Fruit fly (Drosophila melanogaster) whole organism, embryonic: ENCODE data around the gene mRpS14.
A peak's percentile ranks its signal among the peaks of the same experiment; 100 is the strongest.

Source experiments
- Abd-B ChIP-seq: fragments of 200-800 bp; sonication (Bioruptor generic); optimal IDR thresholded peaks from 2 replicates; lab custom pipeline; 2018; ENCODE audit warnings: missing biosample characterization, mild to moderate bottlenecking, missing genetic modification characterization, moderate library complexity
- B-H2 ChIP-seq: fragments of 200-800 bp; sonication (Bioruptor generic); optimal IDR thresholded peaks from 2 replicates; lab custom pipeline; 2018; ENCODE audit warnings: missing biosample characterization, mild to moderate bottlenecking, missing genetic modification characterization
- BEAF-32 ChIP-seq: fragments of 200-800 bp; sonication (Bioruptor generic); optimal IDR thresholded peaks from 3 replicates; lab custom pipeline; 2017; ENCODE audit warnings: missing biosample characterization, missing genetic modification characterization, mild to moderate bottlenecking, moderate library complexity, missing genetic modification reagents
- CG10209 ChIP-seq: fragments of 200-800 bp; sonication (Bioruptor generic); optimal IDR thresholded peaks from 3 replicates; lab custom pipeline; 2017; ENCODE audit warnings: missing biosample characterization, mild to moderate bottlenecking, missing genetic modification characterization, missing genetic modification reagents
- CG10654 ChIP-seq: fragments of 200-800 bp; sonication (Bioruptor generic); optimal IDR thresholded peaks from 2 replicates; lab custom pipeline; 2016; ENCODE audit warnings: missing biosample characterization, missing genetic modification characterization
- CG10959 ChIP-seq: fragments of 200-800 bp; sonication (Bioruptor generic); IDR thresholded peaks from 2 replicates; pipeline ENCODE4 v1.3.6; 2022; ENCODE audit warnings: missing biosample characterization, missing genetic modification characterization
- CG11093 ChIP-seq: fragments of 200-800 bp; sonication (Bioruptor generic); IDR thresholded peaks from 3 replicates; pipeline ENCODE4 v1.3.6; 2022; ENCODE audit warnings: missing biosample characterization, missing genetic modification characterization
- CG12071 ChIP-seq: fragments of 200-800 bp; sonication (Bioruptor generic); optimal IDR thresholded peaks from 3 replicates; lab custom pipeline; 2018; ENCODE audit warnings: missing biosample characterization, mild to moderate bottlenecking, missing genetic modification characterization
- CG13894 ChIP-seq: fragments of 200-800 bp; sonication (Bioruptor generic); optimal IDR thresholded peaks from 3 replicates; lab custom pipeline; 2018; ENCODE audit warnings: missing biosample characterization, mild to moderate bottlenecking, missing genetic modification characterization, moderate library complexity
- CG17612 ChIP-seq: fragments of 200-800 bp; sonication (Bioruptor generic); IDR thresholded peaks from 2 replicates; pipeline ENCODE4 v1.3.6; 2022; ENCODE audit warnings: missing biosample characterization, missing genetic modification characterization
- CG1832 ChIP-seq: fragments of 200-800 bp; sonication (Bioruptor generic); optimal IDR thresholded peaks from 2 replicates; lab custom pipeline; 2017; ENCODE audit warnings: missing biosample characterization, mild to moderate bottlenecking, missing genetic modification characterization, inconsistent platforms
- CG18619 ChIP-seq: fragments of 200-800 bp; sonication (Bioruptor generic); optimal IDR thresholded peaks from 3 replicates; lab custom pipeline; 2017; ENCODE audit warnings: missing biosample characterization, mild to moderate bottlenecking, missing genetic modification characterization
- CG2129 ChIP-seq: fragments of 200-800 bp; sonication (Bioruptor generic); IDR thresholded peaks from 2 replicates; pipeline ENCODE4 v1.3.6; 2022; ENCODE audit warnings: missing biosample characterization, missing genetic modification characterization; ENCODE audit not compliant: partially characterized antibody
- CG34224 ChIP-seq: fragments of 200-800 bp; sonication (Bioruptor generic); IDR thresholded peaks from 3 replicates; pipeline ENCODE4 v1.3.6; 2022; ENCODE audit warnings: missing biosample characterization, missing genetic modification characterization; ENCODE audit not compliant: partially characterized antibody
- CG3995 ChIP-seq: fragments of 200-800 bp; sonication (Bioruptor generic); optimal IDR thresholded peaks from 3 replicates; lab custom pipeline; 2016; ENCODE audit warnings: missing biosample characterization, missing genetic modification characterization
- CG6175 ChIP-seq: fragments of 200-800 bp; sonication (Bioruptor generic); IDR thresholded peaks from 3 replicates; pipeline ENCODE4 v1.3.6; 2022; ENCODE audit warnings: missing biosample characterization, missing genetic modification characterization
- CG6683 ChIP-seq: fragments of 200-800 bp; sonication (Bioruptor generic); optimal IDR thresholded peaks from 2 replicates; lab custom pipeline; 2017; ENCODE audit warnings: missing biosample characterization, mild to moderate bottlenecking, missing genetic modification characterization, missing genetic modification reagents
- CG6813 ChIP-seq: fragments of 200-800 bp; sonication (Bioruptor generic); optimal IDR thresholded peaks from 2 replicates; lab custom pipeline; 2017; ENCODE audit warnings: missing biosample characterization, missing genetic modification characterization, mild to moderate bottlenecking, moderate library complexity, missing genetic modification reagents
- CG7372 ChIP-seq: fragments of 200-800 bp; sonication (Bioruptor generic); IDR thresholded peaks from 2 replicates; pipeline ENCODE4 v1.3.6; 2022; ENCODE audit warnings: missing biosample characterization, missing genetic modification characterization
- Camta ChIP-seq: fragments of 200-800 bp; sonication (Bioruptor generic); optimal IDR thresholded peaks from 2 replicates; lab custom pipeline; 2016; ENCODE audit warnings: missing biosample characterization, missing genetic modification characterization
- Doc3 ChIP-seq: fragments of 200-800 bp; sonication (Bioruptor generic); IDR thresholded peaks from 3 replicates; pipeline ENCODE4 v1.3.6; 2022; ENCODE audit warnings: missing biosample characterization, missing genetic modification characterization; ENCODE audit not compliant: partially characterized antibody
- E2f1 ChIP-seq: fragments of 200-800 bp; sonication (Bioruptor generic); IDR thresholded peaks from 2 replicates; pipeline ENCODE4 v1.3.6; 2022; ENCODE audit warnings: missing biosample characterization, missing genetic modification characterization
- Fer2 ChIP-seq: fragments of 200-800 bp; sonication (Bioruptor generic); optimal IDR thresholded peaks from 2 replicates; lab custom pipeline; 2018; ENCODE audit warnings: missing biosample characterization, mild to moderate bottlenecking, missing genetic modification characterization, moderate library complexity
- NFAT ChIP-seq: fragments of 200-800 bp; sonication (Bioruptor generic); IDR thresholded peaks from 2 replicates; pipeline ENCODE4 v1.3.6; 2022; ENCODE audit warnings: missing biosample characterization, missing genetic modification characterization
- Oaz ChIP-seq: fragments of 200-800 bp; sonication (Bioruptor generic); IDR thresholded peaks from 2 replicates; pipeline ENCODE4 v1.3.6; 2022; ENCODE audit warnings: missing biosample characterization, missing genetic modification characterization
- Oli ChIP-seq: fragments of 200-800 bp; sonication (Bioruptor generic); optimal IDR thresholded peaks from 2 replicates; lab custom pipeline; 2018; ENCODE audit warnings: missing biosample characterization, mild to moderate bottlenecking, missing genetic modification characterization, moderate library complexity
- Ravus ChIP-seq: fragments of 200-800 bp; sonication (Bioruptor generic); IDR thresholded peaks from 2 replicates; pipeline ENCODE4 v1.3.6; 2022; ENCODE audit warnings: missing biosample characterization, missing genetic modification characterization
- Scr ChIP-seq: fragments of 200-800 bp; sonication (Bioruptor generic); IDR thresholded peaks from 2 replicates; pipeline ENCODE4 v1.3.6; 2022; ENCODE audit warnings: missing biosample characterization, missing genetic modification characterization; ENCODE audit not compliant: partially characterized antibody
- Six4 ChIP-seq: fragments of 200-800 bp; sonication (Bioruptor generic); optimal IDR thresholded peaks from 2 replicates; lab custom pipeline; 2016; ENCODE audit warnings: missing biosample characterization, missing genetic modification characterization
- al ChIP-seq: fragments of 200-800 bp; sonication (Bioruptor generic); IDR thresholded peaks from 2 replicates; pipeline ENCODE4 v1.3.6; 2022; ENCODE audit warnings: missing biosample characterization, missing genetic modification characterization
- ato ChIP-seq: fragments of 200-800 bp; sonication (Bioruptor generic); IDR thresholded peaks from 2 replicates; pipeline ENCODE4 v1.3.6; 2022; ENCODE audit warnings: missing biosample characterization, missing genetic modification characterization; ENCODE audit not compliant: partially characterized antibody
- bcd ChIP-seq: fragments of 200-800 bp; sonication (Bioruptor generic); optimal IDR thresholded peaks from 2 replicates; lab custom pipeline; 2017; ENCODE audit warnings: missing biosample characterization, mild to moderate bottlenecking, missing genetic modification characterization
- cwo ChIP-seq: fragments of 200-800 bp; sonication (Bioruptor generic); optimal IDR thresholded peaks from 3 replicates; lab custom pipeline; 2017; ENCODE audit warnings: missing biosample characterization, missing genetic modification characterization, mild to moderate bottlenecking, moderate library complexity, missing genetic modification reagents
- dan ChIP-seq: fragments of 200-800 bp; sonication (Bioruptor generic); IDR thresholded peaks from 2 replicates; pipeline ENCODE4 v1.3.6; 2022; ENCODE audit warnings: missing biosample characterization, missing genetic modification characterization
- ems ChIP-seq: fragments of 200-800 bp; sonication (Bioruptor generic); optimal IDR thresholded peaks from 3 replicates; lab custom pipeline; 2016; ENCODE audit warnings: missing biosample characterization, missing genetic modification characterization
- esg ChIP-seq: fragments of 200-800 bp; sonication (Bioruptor generic); conservative IDR thresholded peaks from 2 replicates; pipeline ENCODE4 v1.3.6; 2022; ENCODE audit warnings: missing biosample characterization, missing genetic modification characterization
- ftz-f1 ChIP-seq: fragments of 200-800 bp; sonication (Bioruptor generic); optimal IDR thresholded peaks from 2 replicates; lab custom pipeline; 2016; ENCODE audit warnings: missing biosample characterization, missing genetic modification characterization
- inv ChIP-seq: fragments of 200-800 bp; sonication (Bioruptor generic); IDR thresholded peaks from 2 replicates; pipeline ENCODE4 v1.3.6; 2022; ENCODE audit warnings: missing biosample characterization, missing genetic modification characterization; ENCODE audit not compliant: partially characterized antibody
- kay ChIP-seq: fragments of 200-800 bp; sonication (Bioruptor generic); optimal IDR thresholded peaks from 2 replicates; lab custom pipeline; 2016; ENCODE audit warnings: missing biosample characterization, missing genetic modification characterization
- kni ChIP-seq: fragments of 200-800 bp; sonication (Bioruptor generic); optimal IDR thresholded peaks from 3 replicates; lab custom pipeline; 2017; ENCODE audit warnings: mild to moderate bottlenecking, missing biosample characterization, missing genetic modification reagents, missing genetic modification characterization
- lab ChIP-seq: fragments of 200-800 bp; sonication (Bioruptor generic); optimal IDR thresholded peaks from 3 replicates; lab custom pipeline; 2017; ENCODE audit warnings: missing biosample characterization, missing genetic modification characterization, mild to moderate bottlenecking, moderate library complexity, missing genetic modification reagents
- luna ChIP-seq: fragments of 200-800 bp; sonication (Bioruptor generic); optimal IDR thresholded peaks from 2 replicates; lab custom pipeline; 2016; ENCODE audit warnings: missing biosample characterization, missing genetic modification characterization
- oc ChIP-seq: fragments of 200-800 bp; sonication (Bioruptor generic); optimal IDR thresholded peaks from 2 replicates; lab custom pipeline; 2018; ENCODE audit warnings: missing biosample characterization, mild to moderate bottlenecking, missing genetic modification characterization, moderate library complexity
- pita ChIP-seq: fragments of 200-800 bp; sonication (Bioruptor generic); optimal IDR thresholded peaks from 2 replicates; lab custom pipeline; 2017; ENCODE audit warnings: missing biosample characterization, mild to moderate bottlenecking, missing genetic modification characterization
- ranshi ChIP-seq: fragments of 200-800 bp; sonication (Bioruptor generic); IDR thresholded peaks from 2 replicates; pipeline ENCODE4 v1.3.6; 2022; ENCODE audit warnings: missing biosample characterization, missing genetic modification characterization
- repo ChIP-seq: fragments of 200-800 bp; sonication (Bioruptor generic); optimal IDR thresholded peaks from 2 replicates; lab custom pipeline; 2016; ENCODE audit warnings: missing biosample characterization, missing genetic modification characterization
- sisA ChIP-seq: fragments of 200-800 bp; sonication (Bioruptor generic); IDR thresholded peaks from 2 replicates; pipeline ENCODE4 v1.3.6; 2022; ENCODE audit warnings: missing biosample characterization, missing genetic modification characterization
- yki ChIP-seq: fragments of >200 bp; optimal IDR thresholded peaks from 3 replicates; lab custom pipeline; 2018
- zfh2 ChIP-seq: fragments of 200-800 bp; sonication (Bioruptor generic); optimal IDR thresholded peaks from 2 replicates; lab custom pipeline; 2016; ENCODE audit warnings: missing biosample characterization, missing genetic modification characterization

The mRpS14 gene

DNA sequence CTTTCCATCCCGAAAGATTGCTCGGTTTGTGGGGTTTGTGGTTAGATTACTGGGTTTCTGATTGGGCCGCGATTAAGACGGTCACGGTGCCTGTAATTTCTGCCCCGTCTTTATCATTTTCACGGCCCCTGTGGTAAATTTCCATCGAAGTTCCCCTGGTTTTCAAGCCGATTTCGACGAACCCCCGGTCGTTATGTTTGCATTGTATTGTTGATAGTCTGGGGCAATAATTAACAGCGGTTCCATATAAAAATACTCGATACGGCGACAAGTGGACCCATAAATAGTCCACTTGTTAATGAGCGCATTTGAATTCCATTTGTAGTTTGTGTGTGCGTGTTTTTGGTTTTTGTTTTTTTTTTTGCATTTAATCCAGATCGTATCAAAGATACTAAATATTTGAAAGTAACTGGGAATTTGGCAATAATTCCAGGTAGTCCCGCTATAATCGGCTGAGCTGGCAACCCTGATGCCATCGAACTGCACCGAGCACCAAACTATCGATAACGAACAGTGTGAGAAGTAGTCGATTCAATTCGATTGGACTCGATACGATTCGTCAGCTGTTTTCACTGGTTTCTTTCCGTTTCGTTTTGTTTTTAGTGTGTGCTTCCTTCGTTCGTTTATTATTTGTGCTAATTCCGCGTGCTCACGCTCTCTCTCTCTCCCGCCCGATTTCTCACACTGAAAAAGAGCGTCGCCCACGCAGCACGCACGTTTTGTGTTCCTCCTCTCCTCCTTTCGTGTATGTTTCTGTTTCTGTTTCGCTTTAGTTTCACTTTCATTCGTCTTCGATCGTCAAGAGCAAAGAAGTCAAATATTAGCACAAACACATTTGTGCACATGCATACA is 25.5 kb upstream of the mRpS14 start (continued):
- TF ChIP-seq Abd-B (GFP tag; lab: Kevin White, UChicago) (no peak), ato (peak; percentile 62; the same call in 1 of the 2 replicates), cwo (GFP tag; lab: Kevin White, UChicago) (peak; percentile 77), Ravus (GFP tag; lab: Robert Waterston, UW) (no peak), CG11093 (GFP tag; lab: Robert Waterston, UW) (no peak), CG17612 (GFP tag; lab: Robert Waterston, UW) (no peak), lab (GFP tag; lab: Kevin White, UChicago) (no peak), CG10654 (GFP tag; lab: Kevin White, UChicago) (no peak), inv (GFP tag; lab: Robert Waterston, UW) (peak; percentile 64), bcd (GFP tag; lab: Kevin White, UChicago) (no peak), Oaz (GFP tag; lab: Robert Waterston, UW) (no peak), CG10959 (GFP tag; lab: Robert Waterston, UW) (no peak), luna (GFP tag; lab: Kevin White, UChicago) (no peak), zfh2 (GFP tag; lab: Kevin White, UChicago) (peak; percentile 48), esg (no peak), Camta (GFP tag; lab: Kevin White, UChicago) (no peak), BEAF-32 (GFP tag; lab: Kevin White, UChicago) (peak; percentile 83), oc (tag; lab: Kevin White, UChicago) (no peak), CG13894 (peak; percentile 62), Scr (peak; percentile 82), repo (GFP tag; lab: Kevin White, UChicago) (no peak), Oli (tag; lab: Kevin White, UChicago) (no peak), ems (GFP tag; lab: Kevin White, UChicago) (no peak), CG12071 (GFP tag; lab: Kevin White, UChicago) (no peak), Fer2 (tag; lab: Kevin White, UChicago) (no peak), CG2129 (peak; percentile 44; the same call in 1 of the 2 replicates), pita (GFP tag; lab: Kevin White, UChicago) (no peak), yki (lab: Kevin White, UChicago) (no peak), Doc3 (GFP tag; lab: Robert Waterston, UW) (peak; percentile 73), B-H2 (GFP tag; lab: Kevin White, UChicago) (no peak), al (GFP tag; lab: Robert Waterston, UW) (no peak), NFAT (GFP tag; lab: Robert Waterston, UW) (peak; percentile 60; the same call in 1 of the 2 replicates), ranshi (no peak), CG7372 (GFP tag; lab: Robert Waterston, UW) (no peak), kni (GFP tag; lab: Kevin White, UChicago) (no peak), E2f1 (GFP tag; lab: Robert Waterston, UW) (0 out of 2 replicates have a peak, but pooled peaks have one; percentile 29), sisA (GFP tag; lab: Robert Waterston, UW) (no peak), CG6683 (GFP tag; lab: Kevin White, UChicago) (no peak), CG6175 (GFP tag; lab: Robert Waterston, UW) (no peak), dan (GFP tag; lab: Robert Waterston, UW) (no peak), CG34224 (peak; percentile 86), CG1832 (GFP tag; lab: Kevin White, UChicago) (no peak), ftz-f1 (no peak), kay (GFP tag; lab: Kevin White, UChicago) (no peak), CG18619 (GFP tag; lab: Kevin White, UChicago) (peak; percentile 20), Six4 (GFP tag; lab: Kevin White, UChicago) (peak; percentile 17), CG10209 (GFP tag; lab: Kevin White, UChicago) (no peak), CG3995 (GFP tag; lab: Kevin White, UChicago) (peak; percentile 77), CG6813 (GFP tag; lab: Kevin White, UChicago) (peak; percentile 29)
